Fruit fly (Drosophila melanogaster): Measurements from ENCODE around the gene pasi1.

The pasi1 gene

dm6 chr3R:17789937-17790336 lies 4.9 kb upstream of the pasi1 start:
- TF ChIP-seq insv (optimal IDR thresholded peaks at IDR 0.05), result no peak

dm6 chr3R:17793287-17793686 lies 1.6 kb upstream of the pasi1 start:
- TF ChIP-seq h (optimal IDR thresholded peaks at IDR 0.05), result no peak
- no peak for TF ChIP-seq psq (optimal IDR thresholded peaks at IDR 0.05)
- TF ChIP-seq Sin3A (optimal IDR thresholded peaks at IDR 0.05), result no peak
- TF ChIP-seq insv (optimal IDR thresholded peaks at IDR 0.05), result no peak
- no peak for TF ChIP-seq ttk (optimal IDR thresholded peaks at IDR 0.05)
- TF ChIP-seq Myc (optimal IDR thresholded peaks at IDR 0.05), result no peak

dm6 chr3R:17794335-17795074 lies 370 bp upstream of the pasi1 start, which contains the start of gene CG43102:
TSS of gene CG43102 (minus strand) at chr3R:17794490.
- TF ChIP-seq Sin3A (optimal IDR thresholded peaks at IDR 0.05) (no peak), ttk (optimal IDR thresholded peaks at IDR 0.05) (no peak), insv (optimal IDR thresholded peaks at IDR 0.05) (no peak), h (optimal IDR thresholded peaks at IDR 0.05) (no peak), Myc (optimal IDR thresholded peaks at IDR 0.05) (no peak), psq (optimal IDR thresholded peaks at IDR 0.05) (no peak)

DNA sequence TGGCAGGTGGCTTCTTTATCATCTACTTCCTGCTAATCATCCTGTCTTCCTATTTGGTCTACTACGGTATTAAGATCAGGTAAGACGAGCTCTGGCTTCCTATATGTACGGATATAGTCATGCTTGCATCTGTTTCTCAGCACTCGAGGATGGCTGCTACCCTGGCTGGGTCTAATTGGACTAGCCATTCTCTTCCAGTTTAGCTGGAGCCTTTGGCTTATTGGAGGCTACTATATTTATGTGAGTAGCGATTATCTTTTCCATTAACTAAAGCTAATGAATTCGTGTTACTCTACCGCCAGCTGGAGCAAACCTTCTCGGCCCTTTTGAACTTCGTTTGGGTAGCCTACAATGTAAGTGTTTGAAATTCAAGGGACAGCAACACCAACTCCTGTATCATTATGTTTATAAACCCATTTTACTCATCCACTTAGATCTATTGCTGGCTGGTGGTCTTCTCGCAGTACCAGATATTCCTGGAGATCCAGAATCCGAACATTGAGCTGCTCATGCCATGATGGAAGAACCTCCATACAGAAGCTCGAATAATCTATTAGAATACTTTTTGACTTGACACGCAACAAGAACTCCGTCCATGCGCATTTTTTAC lies 791 bp downstream of the pasi1 start:
- TF ChIP-seq psq (optimal IDR thresholded peaks at IDR 0.05) (no peak), insv (optimal IDR thresholded peaks at IDR 0.05) (no peak), ttk (optimal IDR thresholded peaks at IDR 0.05) (no peak), Myc (optimal IDR thresholded peaks at IDR 0.05) (no peak), Sin3A (optimal IDR thresholded peaks at IDR 0.05) (no peak)

dm6 chr3R:17798211-17798737 lies 3.4 kb downstream of the pasi1 start, which contains the start of gene CG7379:
TSS of gene CG7379 (minus strand) at chr3R:17798304.
- TF ChIP-seq insv (optimal IDR thresholded peaks at IDR 0.05), result no peak
- TF ChIP-seq ttk (optimal IDR thresholded peaks at IDR 0.05), result no peak
- TF ChIP-seq psq (optimal IDR thresholded peaks at IDR 0.05), result no peak
- no peak for TF ChIP-seq Myc (optimal IDR thresholded peaks at IDR 0.05)
- no peak for TF ChIP-seq h (optimal IDR thresholded peaks at IDR 0.05)
- no peak for TF ChIP-seq Sin3A (optimal IDR thresholded peaks at IDR 0.05)

DNA sequence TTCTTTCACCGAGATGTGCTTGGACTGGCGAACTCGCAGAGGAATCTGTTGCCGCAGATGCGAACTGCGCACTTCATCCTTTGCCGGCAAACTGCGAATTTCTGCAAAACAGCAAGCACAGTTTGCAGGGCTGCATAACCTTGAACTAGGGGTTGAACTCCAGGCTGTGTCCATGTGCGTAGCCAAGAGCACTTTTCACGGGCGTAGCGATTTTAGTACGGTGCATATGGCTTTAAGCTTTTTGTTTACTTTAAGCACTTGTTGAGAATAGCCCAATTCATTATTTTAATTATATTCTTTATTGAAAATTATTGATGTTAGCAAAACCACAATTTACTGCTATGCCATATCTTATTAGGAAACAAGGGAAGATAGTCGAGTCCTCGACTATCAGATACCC lies 6.4 kb downstream of the pasi1 start, which contains the start of gene CG17803:
TSS of gene CG17803 (minus strand) at position 249 of the 400 bp plus-strand sequence.
- no peak for TF ChIP-seq insv (optimal IDR thresholded peaks at IDR 0.05)
- TF ChIP-seq Myc (optimal IDR thresholded peaks at IDR 0.05), result no peak
- no peak for TF ChIP-seq psq (optimal IDR thresholded peaks at IDR 0.05)
- no peak for TF ChIP-seq ttk (optimal IDR thresholded peaks at IDR 0.05)
- no peak for TF ChIP-seq Sin3A (optimal IDR thresholded peaks at IDR 0.05)
- TF ChIP-seq h (optimal IDR thresholded peaks at IDR 0.05), result no peak

- TF ChIP-seq h (optimal IDR thresholded peaks at IDR 0.05) (no peak), Sin3A (optimal IDR thresholded peaks at IDR 0.05) (no peak), ttk (optimal IDR thresholded peaks at IDR 0.05) (no peak), Myc (optimal IDR thresholded peaks at IDR 0.05) (no peak), psq (optimal IDR thresholded peaks at IDR 0.05) (no peak), insv (optimal IDR thresholded peaks at IDR 0.05) (no peak)
These were observed 8.2 kb downstream of the pasi1 start, which contains the start of gene CG17806 for dm6 chr3R:17803025-17803424. TSS of gene CG17806 (minus strand) at chr3R:17803260.

- TF ChIP-seq Myc (optimal IDR thresholded peaks at IDR 0.05) (no peak), psq (optimal IDR thresholded peaks at IDR 0.05) (no peak), Sin3A (optimal IDR thresholded peaks at IDR 0.05) (no peak), h (optimal IDR thresholded peaks at IDR 0.05) (no peak), insv (optimal IDR thresholded peaks at IDR 0.05) (no peak), ttk (optimal IDR thresholded peaks at IDR 0.05) (no peak)
These were observed 10.2 kb downstream of the pasi1 start, which contains the start of gene Nnk for dm6 chr3R:17805092-17805491. TSS of gene Nnk (minus strand) at chr3R:17805249.

dm6 chr3R:17807035-17807606 lies 12.2 kb downstream of the pasi1 start, which contains the start of gene CG17801:
TSS of gene CG17801 (minus strand) at chr3R:17807085.
- TF ChIP-seq Sin3A (optimal IDR thresholded peaks at IDR 0.05) (no peak), h (optimal IDR thresholded peaks at IDR 0.05) (no peak), insv (optimal IDR thresholded peaks at IDR 0.05) (no peak), psq (optimal IDR thresholded peaks at IDR 0.05) (no peak), Myc (optimal IDR thresholded peaks at IDR 0.05) (no peak), ttk (optimal IDR thresholded peaks at IDR 0.05) (no peak)

dm6 chr3R:17809014-17809413 lies 14.1 kb downstream of the pasi1 start, which contains the start of gene Odj:
TSS of gene Odj (minus strand) at chr3R:17809222.
- no peak for TF ChIP-seq psq (optimal IDR thresholded peaks at IDR 0.05)
- no peak for TF ChIP-seq Sin3A (optimal IDR thresholded peaks at IDR 0.05)
- TF ChIP-seq insv (optimal IDR thresholded peaks at IDR 0.05), result no peak
- TF ChIP-seq h (optimal IDR thresholded peaks at IDR 0.05), result no peak
- no peak for TF ChIP-seq Myc (optimal IDR thresholded peaks at IDR 0.05)
- TF ChIP-seq ttk (optimal IDR thresholded peaks at IDR 0.05), result no peak

dm6 chr3R:17810951-17811706 lies 16.3 kb downstream of the pasi1 start, which contains the start of the genes Alg1 and tinc:
TSS of gene Alg1 (minus strand) at chr3R:17811134.
TSS of gene tinc (plus strand) at chr3R:17811541.
- TF ChIP-seq psq (optimal IDR thresholded peaks at IDR 0.05) (no peak), Sin3A (optimal IDR thresholded peaks at IDR 0.05) (no peak), Myc (optimal IDR thresholded peaks at IDR 0.05) (no peak), insv (optimal IDR thresholded peaks at IDR 0.05) (no peak), ttk (optimal IDR thresholded peaks at IDR 0.05) (no peak), h (optimal IDR thresholded peaks at IDR 0.05) (no peak)

All from Kc167 (cell line).